Fruit fly (Drosophila melanogaster): ENCODE measurements around the gene daed.

Gene daed

DNA sequence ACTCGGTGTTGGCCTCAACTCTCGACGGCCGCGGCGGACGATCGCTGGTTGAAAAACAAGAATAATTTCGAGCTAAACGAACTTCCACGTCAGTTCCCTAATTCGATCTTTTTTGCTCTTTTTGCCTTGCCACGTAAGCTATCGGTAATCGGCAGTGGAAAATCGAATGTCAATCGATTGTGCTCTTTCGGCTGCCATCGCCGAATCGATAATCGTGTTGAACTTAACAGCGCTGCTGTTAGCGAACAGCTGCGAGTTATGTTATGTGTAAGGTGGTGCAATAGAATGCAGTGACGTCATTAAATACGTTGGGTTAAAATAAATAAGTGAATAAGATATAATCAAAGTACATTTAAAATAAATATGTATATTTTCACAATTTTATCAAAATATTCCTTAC, 20.6 kb upstream of the daed start, which contains the start of gene Sec24CD (continued):
- TF ChIP-seq wek (GFP tag; optimal IDR thresholded peaks at IDR 0.05) (no peak), CG13894 (tag; optimal IDR thresholded peaks at IDR 0.05) (no peak), Atf-2 (GFP tag; optimal IDR thresholded peaks at IDR 0.05) (no peak), CG9727 (GFP tag; optimal IDR thresholded peaks at IDR 0.05) (no peak), unc-4 (GFP tag; IDR thresholded peaks at IDR 0.05; ENCODE audit: partially characterized antibody) (peak; percentile 84), CG30403 (GFP tag; optimal IDR thresholded peaks at IDR 0.05) (peak; percentile 16), Side (GFP tag; optimal IDR thresholded peaks at IDR 0.05) (no peak), HLH54F (GFP tag; optimal IDR thresholded peaks at IDR 0.05) (no peak), Vsx1 (GFP tag; optimal IDR thresholded peaks at IDR 0.05) (no peak), Dek (tag; optimal IDR thresholded peaks at IDR 0.05) (no peak), Chrac-16 (GFP tag; optimal IDR thresholded peaks at IDR 0.05) (no peak), CG5953 (GFP tag; IDR thresholded peaks at IDR 0.05) (no peak), CG10267 (tag; optimal IDR thresholded peaks at IDR 0.05) (peak; percentile 68), ci (GFP tag; IDR thresholded peaks at IDR 0.05) (peak; percentile 60; the same call in 1 of the 3 replicates), trem (tag; optimal IDR thresholded peaks at IDR 0.05) (peak; percentile 80), psq (GFP tag; optimal IDR thresholded peaks at IDR 0.05) (no peak), Myb (GFP tag; optimal IDR thresholded peaks at IDR 0.05) (no peak), CG8478 (optimal IDR thresholded peaks at IDR 0.05) (no peak), Stat92E (GFP tag; optimal IDR thresholded peaks at IDR 0.05) (peak in 1 of 3 experiments; percentile 79), schlank (tag; optimal IDR thresholded peaks at IDR 0.05) (no peak), dati (GFP tag; IDR thresholded peaks at IDR 0.05) (no peak), tna (GFP tag; IDR thresholded peaks at IDR 0.05; ENCODE audit: partially characterized antibody) (peak; percentile 97), CG2202 (tag; optimal IDR thresholded peaks at IDR 0.05) (no peak), en (GFP tag; optimal IDR thresholded peaks at IDR 0.05) (no peak), CG33557 (GFP tag; optimal IDR thresholded peaks at IDR 0.05) (peak; percentile 19), CG10543 (GFP tag; optimal IDR thresholded peaks at IDR 0.05) (no peak), Ravus (GFP tag; IDR thresholded peaks at IDR 0.05) (no peak), GATAe (GFP tag; conservative IDR thresholded peaks at IDR 0.05) (no peak), CG6791 (GFP tag; IDR thresholded peaks at IDR 0.05; ENCODE audit: partially characterized antibody) (peak; percentile 96), CG9215 (GFP tag; IDR thresholded peaks at IDR 0.05) (no peak), CG10462 (GFP tag; optimal IDR thresholded peaks at IDR 0.05) (no peak), CG9817 (tag; optimal IDR thresholded peaks at IDR 0.05) (no peak), Poxn (GFP tag; IDR thresholded peaks at IDR 0.05) (no peak), Tbp (GFP tag; optimal IDR thresholded peaks at IDR 0.05) (no peak), knrl (GFP tag; IDR thresholded peaks at IDR 0.05; ENCODE audit: partially characterized antibody) (peak; percentile 59; the same call in 2 of the 3 replicates), CG7786 (GFP tag; optimal IDR thresholded peaks at IDR 0.05) (no peak), CG31365 (tag; optimal IDR thresholded peaks at IDR 0.05) (no peak), CG7372 (GFP tag; IDR thresholded peaks at IDR 0.05) (no peak), ind (GFP tag; optimal IDR thresholded peaks at IDR 0.05) (no peak), tx (GFP tag; optimal IDR thresholded peaks at IDR 0.05) (no peak), Hsf (GFP tag; optimal IDR thresholded peaks at IDR 0.05) (no peak), maf-S (GFP tag; optimal IDR thresholded peaks at IDR 0.05) (no peak), exex (tag; optimal IDR thresholded peaks at IDR 0.05) (no peak), ssp (GFP tag; IDR thresholded peaks at IDR 0.05) (no peak), CG11695 (GFP tag; IDR thresholded peaks at IDR 0.05) (0 out of 3 replicates have a peak, but pooled peaks have one; percentile 14), Dref (GFP tag; IDR thresholded peaks at IDR 0.05) (peak; percentile 97), Opbp (GFP tag; IDR thresholded peaks at IDR 0.05; ENCODE audit: partially characterized antibody) (peak; percentile 92; the same call in 2 of the 3 replicates), chinmo (GFP tag; IDR thresholded peaks at IDR 0.05; ENCODE audit: partially characterized antibody) (peak; percentile 97), CG6689 (GFP tag; IDR thresholded peaks at IDR 0.05) (peak; percentile 100), CG3163 (GFP tag; optimal IDR thresholded peaks at IDR 0.05) (no peak), yki (optimal IDR thresholded peaks at IDR 0.05) (no peak), CG10366 (GFP tag; IDR thresholded peaks at IDR 0.05) (no peak)
